Worm (Caenorhabditis elegans) whole organism, L3 larva: ENCODE measurements around the gene M04B2.7.

ENCODE experiments used
- ama-1 ChIP-seq: fragments of 150-350 bp; optimal IDR thresholded peaks from 2 replicates; lab custom pipeline; 2018
- elt-2 ChIP-seq: sonication (generic microtip); optimal IDR thresholded peaks from 2 replicates; lab custom pipeline; 2016; ENCODE audit warnings: missing genetic modification reagents, mild to moderate bottlenecking, missing genetic modification characterization, missing compliant biosample characterization
- mml-1 ChIP-seq: fragments of 150-350 bp; sonication (generic microtip); optimal IDR thresholded peaks from 3 replicates; lab custom pipeline; 2014; ENCODE audit warnings: missing biosample characterization, missing genetic modification characterization
- nhr-11 ChIP-seq: fragments of 150-350 bp; optimal IDR thresholded peaks from 2 replicates; lab custom pipeline; 2014; ENCODE audit warnings: missing biosample characterization, missing genetic modification characterization
- nhr-28 ChIP-seq: fragments of 150-350 bp; optimal IDR thresholded peaks from 2 replicates; lab custom pipeline; 2014; ENCODE audit warnings: missing biosample characterization, missing genetic modification characterization
- pha-4 ChIP-seq: fragments of 150-350 bp; optimal IDR thresholded peaks from 2 replicates; lab custom pipeline; 2014; ENCODE audit warnings: missing biosample characterization, missing genetic modification reagents, missing genetic modification characterization
- ztf-11 ChIP-seq: fragments of 150-350 bp; optimal IDR thresholded peaks from 2 replicates; lab custom pipeline; 2014; ENCODE audit warnings: missing biosample characterization, missing genetic modification characterization

- no peak for TF ChIP-seq elt-2 (tag; lab: Kevin White, UChicago)
- TF ChIP-seq ztf-11 (tag; lab: Kevin White, UChicago): no peak
- TF ChIP-seq pha-4 (tag; lab: Kevin White, UChicago): no peak
- no peak for TF ChIP-seq nhr-28 (tag; lab: Kevin White, UChicago)
- TF ChIP-seq nhr-11 (tag; lab: Kevin White, UChicago): no peak
- no peak for TF ChIP-seq ama-1 (lab: Kevin White, UChicago)
- TF ChIP-seq mml-1: no peak
Observed at ce11 chrIV:11597079-11597478, 48.5 kb upstream of the M04B2.7 start.
